Worm (Caenorhabditis elegans) whole organism, L4 larva: ENCODE results near the gene srx-85.

Experiments used
- F26F4.8 ChIP-seq: fragments of 200-800 bp; sonication (Bioruptor generic); conservative IDR thresholded peaks from 2 replicates; pipeline ENCODE4 v1.3.6; 2022; ENCODE audit warnings: missing genetic modification characterization, missing compliant biosample characterization
- F37D6.2 ChIP-seq: sonication (generic microtip); optimal IDR thresholded peaks from 2 replicates; lab custom pipeline; 2016; ENCODE audit warnings: mild to moderate bottlenecking, missing genetic modification characterization, missing compliant biosample characterization
- F49E8.2 ChIP-seq: sonication (generic microtip); optimal IDR thresholded peaks from 2 replicates; lab custom pipeline; 2016; ENCODE audit warnings: missing compliant biosample characterization, mild to moderate bottlenecking, missing genetic modification characterization, borderline replicate concordance
- T20F7.1 ChIP-seq: fragments of 200-800 bp; sonication (Bioruptor generic); optimal IDR thresholded peaks from 2 replicates; lab custom pipeline; 2018; ENCODE audit warnings: mild to moderate bottlenecking, missing genetic modification characterization, missing compliant biosample characterization
- T26A8.4 ChIP-seq: fragments of 200-800 bp; sonication (Bioruptor generic); IDR thresholded peaks from 2 replicates; pipeline ENCODE4 v1.3.6; 2022; ENCODE audit warnings: missing genetic modification characterization, missing compliant biosample characterization
- Y5F2A.4 ChIP-seq: fragments of 200-800 bp; sonication (Bioruptor generic); optimal IDR thresholded peaks from 2 replicates; lab custom pipeline; 2018; ENCODE audit warnings: mild to moderate bottlenecking, missing genetic modification characterization, missing compliant biosample characterization
- Y75B8A.6 ChIP-seq: fragments of 200-800 bp; sonication (Bioruptor generic); IDR thresholded peaks from 2 replicates; pipeline ENCODE4 v1.3.6; 2022; ENCODE audit warnings: missing genetic modification reagents, missing genetic modification characterization, missing compliant biosample characterization
- ama-1 ChIP-seq: fragments of 150-350 bp; optimal IDR thresholded peaks from 2 replicates; lab custom pipeline; 2014; ENCODE audit warnings: inconsistent platforms, mixed read lengths
- attf-4 ChIP-seq: sonication (generic microtip); optimal IDR thresholded peaks from 3 replicates; lab custom pipeline; 2017; ENCODE audit warnings: missing biosample characterization, missing genetic modification characterization
- ceh-28 ChIP-seq: fragments of 150-350 bp; optimal IDR thresholded peaks from 2 replicates; lab custom pipeline; 2014; ENCODE audit warnings: missing biosample characterization, missing genetic modification reagents, missing genetic modification characterization
- ceh-62 ChIP-seq: sonication (generic microtip); optimal IDR thresholded peaks from 2 replicates; lab custom pipeline; 2017; ENCODE audit warnings: missing biosample characterization, missing genetic modification characterization
- cey-2 ChIP-seq: sonication (generic microtip); optimal IDR thresholded peaks from 3 replicates; lab custom pipeline; 2017; ENCODE audit warnings: missing genetic modification characterization, mild to moderate bottlenecking, missing compliant biosample characterization, antibody characterized with exemption, borderline replicate concordance; ENCODE audit not compliant: insufficient read depth
- daf-16 ChIP-seq, 3 experiments: sonication (generic microtip); optimal IDR thresholded peaks; 2 replicates each; lab custom pipeline; 2016 to 2017; ENCODE audit warnings: missing genetic modification characterization in 3 of 3, missing genetic modification reagents in 3 of 3, mild to moderate bottlenecking in 2 of 3, missing compliant biosample characterization in 2 of 3, missing biosample characterization in 1 of 3, moderate library complexity in 1 of 3
- daf-19 ChIP-seq: fragments of 200-800 bp; sonication (Bioruptor generic); conservative IDR thresholded peaks from 2 replicates; pipeline ENCODE4 v1.3.6; 2022; ENCODE audit warnings: missing genetic modification characterization, missing compliant biosample characterization
- daf-8 ChIP-seq: fragments of 200-800 bp; sonication (Bioruptor generic); IDR thresholded peaks from 2 replicates; pipeline ENCODE4 v1.3.6; 2022; ENCODE audit warnings: missing genetic modification characterization, missing compliant biosample characterization
- dmd-6 ChIP-seq: fragments of 200-800 bp; sonication (Bioruptor generic); IDR thresholded peaks from 2 replicates; pipeline ENCODE4 v1.3.6; 2022; ENCODE audit warnings: missing genetic modification reagents, missing genetic modification characterization, missing compliant biosample characterization
- dpl-1 ChIP-seq: fragments of 150-350 bp; optimal IDR thresholded peaks from 2 replicates; lab custom pipeline; 2014; ENCODE audit warnings: missing biosample characterization, missing genetic modification reagents, missing genetic modification characterization
- dve-1 ChIP-seq: sonication (generic microtip); optimal IDR thresholded peaks from 2 replicates; lab custom pipeline; 2017; ENCODE audit warnings: antibody characterized with exemption, mild to moderate bottlenecking, missing genetic modification characterization, missing compliant biosample characterization; ENCODE audit not compliant: insufficient read depth
- egl-43 ChIP-seq: fragments of 200-800 bp; sonication (Bioruptor generic); IDR thresholded peaks from 2 replicates; pipeline ENCODE4 v1.3.6; 2022; ENCODE audit warnings: missing genetic modification reagents, missing genetic modification characterization, missing compliant biosample characterization
- hlh-11 ChIP-seq: fragments of 200-800 bp; sonication (Bioruptor generic); optimal IDR thresholded peaks from 2 replicates; lab custom pipeline; 2018; ENCODE audit warnings: mild to moderate bottlenecking, missing genetic modification characterization, missing compliant biosample characterization
- hlh-30 ChIP-seq: sonication (generic microtip); optimal IDR thresholded peaks from 2 replicates; lab custom pipeline; 2017; ENCODE audit warnings: antibody characterized with exemption, mild to moderate bottlenecking, missing genetic modification characterization, missing compliant biosample characterization; ENCODE audit not compliant: insufficient read depth
- hmg-1.1 ChIP-seq: fragments of 200-800 bp; sonication (Bioruptor generic); IDR thresholded peaks from 2 replicates; pipeline ENCODE4 v1.3.6; 2022; ENCODE audit warnings: missing genetic modification reagents, missing genetic modification characterization, missing compliant biosample characterization
- lin-1 ChIP-seq: fragments of 200-800 bp; sonication (Bioruptor generic); IDR thresholded peaks from 2 replicates; pipeline ENCODE4 v1.3.6; 2022; ENCODE audit warnings: missing genetic modification reagents, missing genetic modification characterization, missing compliant biosample characterization
- lsy-2 ChIP-seq, 2 experiments: fragments of 150-350 bp in 1 of 2; sonication (generic microtip) in 1 of 2; optimal IDR thresholded peaks; 2 replicates each; lab custom pipeline; 2014 to 2017; ENCODE audit warnings: missing biosample characterization in 2 of 2, missing genetic modification characterization in 2 of 2
- mdl-1 ChIP-seq, 2 experiments: fragments of 150-350 bp in 1 of 2; sonication (generic microtip) in 1 of 2; optimal IDR thresholded peaks; 2 replicates each; lab custom pipeline; 2014 to 2017; ENCODE audit warnings: missing biosample characterization in 2 of 2, missing genetic modification characterization in 2 of 2
- mep-1 ChIP-seq: fragments of 150-350 bp; sonication (generic microtip); optimal IDR thresholded peaks from 3 replicates; lab custom pipeline; 2014; ENCODE audit warnings: missing biosample characterization, missing genetic modification characterization
- mxl-3 ChIP-seq: fragments of 200-800 bp; sonication (Bioruptor generic); optimal IDR thresholded peaks from 2 replicates; lab custom pipeline; 2018; ENCODE audit warnings: mild to moderate bottlenecking, missing genetic modification characterization, missing compliant biosample characterization
- nhr-102 ChIP-seq: sonication (generic microtip); optimal IDR thresholded peaks from 2 replicates; lab custom pipeline; 2016; ENCODE audit warnings: mild to moderate bottlenecking, missing genetic modification characterization, moderate library complexity, missing compliant biosample characterization
- nhr-25 ChIP-seq: sonication (generic microtip); optimal IDR thresholded peaks from 2 replicates; lab custom pipeline; 2017; ENCODE audit warnings: missing genetic modification characterization, mild to moderate bottlenecking, missing compliant biosample characterization, antibody characterized with exemption, moderate library complexity, borderline replicate concordance; ENCODE audit not compliant: insufficient read depth
- nhr-28 ChIP-seq: fragments of 150-350 bp; optimal IDR thresholded peaks from 2 replicates; lab custom pipeline; 2014; ENCODE audit warnings: missing biosample characterization, missing genetic modification characterization
- nhr-41 ChIP-seq: fragments of 200-800 bp; sonication (Bioruptor generic); IDR thresholded peaks from 2 replicates; pipeline ENCODE4 v1.3.6; 2022; ENCODE audit warnings: missing genetic modification reagents, missing genetic modification characterization, missing compliant biosample characterization
- nhr-77 ChIP-seq: fragments of 150-350 bp; optimal IDR thresholded peaks from 2 replicates; lab custom pipeline; 2014; ENCODE audit warnings: missing biosample characterization, missing genetic modification characterization
- pqm-1 ChIP-seq: sonication (generic microtip); optimal IDR thresholded peaks from 2 replicates; lab custom pipeline; 2017; ENCODE audit warnings: missing biosample characterization, missing genetic modification characterization
- rbr-2 ChIP-seq: sonication (generic microtip); optimal IDR thresholded peaks from 2 replicates; lab custom pipeline; 2016; ENCODE audit warnings: missing genotype, missing genetic modification characterization, missing compliant biosample characterization
- sdz-12 ChIP-seq: fragments of 200-800 bp; sonication (Bioruptor generic); optimal IDR thresholded peaks from 2 replicates; lab custom pipeline; 2018; ENCODE audit warnings: mild to moderate bottlenecking, missing genetic modification characterization, missing compliant biosample characterization
- snpc-4 ChIP-seq: fragments of 150-350 bp; optimal IDR thresholded peaks from 2 replicates; lab custom pipeline; 2014; ENCODE audit warnings: missing biosample characterization, missing genetic modification characterization
- spr-1 ChIP-seq: sonication (generic microtip); optimal IDR thresholded peaks from 2 replicates; lab custom pipeline; 2016; ENCODE audit warnings: mild to moderate bottlenecking, missing genetic modification characterization, missing compliant biosample characterization
- spr-3 ChIP-seq: fragments of 200-800 bp; sonication (Bioruptor generic); optimal IDR thresholded peaks from 2 replicates; lab custom pipeline; 2018; ENCODE audit warnings: mild to moderate bottlenecking, missing genetic modification characterization, missing compliant biosample characterization
- tag-97 ChIP-seq: fragments of 200-800 bp; sonication (Bioruptor generic); IDR thresholded peaks from 2 replicates; pipeline ENCODE4 v1.3.6; 2022; ENCODE audit warnings: missing genetic modification characterization, missing compliant biosample characterization
- tra-1 ChIP-seq: fragments of 200-800 bp; sonication (Bioruptor generic); IDR thresholded peaks from 2 replicates; pipeline ENCODE4 v1.3.6; 2022; ENCODE audit warnings: missing genetic modification reagents, missing genetic modification characterization, missing compliant biosample characterization
- unc-62 ChIP-seq, 3 experiments: fragments of 150-350 bp in 1 of 3; sonication (generic microtip); optimal IDR thresholded peaks in 2 of 3; peaks in 1 of 3; 1 replicate in 1 of 3; 2 replicates in 2 of 3; lab custom pipeline; 2014 to 2017; ENCODE audit warnings: missing biosample characterization in 3 of 3, missing genetic modification characterization in 3 of 3, missing genetic modification reagents in 3 of 3, missing genotype in 1 of 3
- zfp-2 ChIP-seq: sonication (generic microtip); optimal IDR thresholded peaks from 2 replicates; lab custom pipeline; 2016; ENCODE audit warnings: mild to moderate bottlenecking, missing genetic modification characterization, missing compliant biosample characterization
- zip-11 ChIP-seq: fragments of 200-800 bp; sonication (Bioruptor generic); IDR thresholded peaks from 2 replicates; pipeline ENCODE4 v1.3.6; 2022; ENCODE audit warnings: missing genetic modification characterization, missing compliant biosample characterization
- zip-2 ChIP-seq: fragments of 150-350 bp; optimal IDR thresholded peaks from 2 replicates; lab custom pipeline; 2014; ENCODE audit warnings: missing biosample characterization, missing genetic modification characterization
- ztf-7 ChIP-seq: fragments of 150-350 bp; optimal IDR thresholded peaks from 2 replicates; lab custom pipeline; 2014; ENCODE audit warnings: missing biosample characterization, missing genetic modification characterization

Gene srx-85

DNA sequence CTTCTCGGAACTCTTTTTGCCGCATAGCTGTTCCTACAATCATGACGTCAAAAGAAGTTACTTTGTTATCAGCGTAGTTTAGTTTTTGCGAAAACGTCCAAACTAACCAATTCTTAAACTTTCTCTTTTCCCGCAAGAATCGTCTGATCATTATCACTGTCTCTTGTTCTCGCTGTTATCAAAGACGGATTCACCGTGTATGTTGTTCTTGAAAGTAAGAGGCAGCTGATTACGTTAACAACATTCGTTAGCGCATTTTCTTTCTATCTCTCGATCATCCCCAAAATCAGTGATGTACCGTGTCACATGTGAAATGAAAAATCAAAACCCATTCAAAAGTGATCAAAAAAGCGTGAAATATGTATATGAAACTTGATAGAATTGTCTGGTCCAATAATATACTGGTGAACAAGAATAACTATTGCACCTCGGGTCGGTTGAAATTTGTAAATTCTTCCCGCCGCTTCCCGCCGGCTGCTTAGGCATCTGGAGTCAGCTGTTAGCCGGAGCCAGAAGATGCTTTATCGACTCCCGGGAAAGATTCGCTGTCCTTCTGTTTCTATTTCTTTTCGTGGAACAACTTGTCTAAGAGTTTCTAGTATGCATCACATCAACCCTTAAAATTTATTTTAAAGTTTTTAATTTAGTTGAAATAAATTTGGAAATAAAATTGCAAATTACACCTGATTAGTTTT lies 17.8 kb upstream of the srx-85 start (continued):
- no peak for TF ChIP-seq zip-2 (tag; lab: Kevin White, UChicago)
- no peak for TF ChIP-seq tag-97 (GFP tag; lab: Robert Waterston, UW)
- no peak for TF ChIP-seq daf-19
- TF ChIP-seq mxl-3 (GFP tag; lab: Kevin White, UChicago), result peak; percentile 50
- TF ChIP-seq mep-1 (tag; lab: Kevin White, UChicago), result peak; percentile 56
- no peak for TF ChIP-seq snpc-4 (tag; lab: Kevin White, UChicago)
- TF ChIP-seq nhr-77 (tag; lab: Kevin White, UChicago), result peak; percentile 84
- TF ChIP-seq daf-8 (GFP tag; lab: Robert Waterston, UW), result no peak
- TF ChIP-seq tra-1 (GFP tag; lab: Robert Waterston, UW), result no peak
- TF ChIP-seq rbr-2 (tag; lab: Kevin White, UChicago), result no peak
- TF ChIP-seq zfp-2 (tag; lab: Kevin White, UChicago), result no peak

DNA sequence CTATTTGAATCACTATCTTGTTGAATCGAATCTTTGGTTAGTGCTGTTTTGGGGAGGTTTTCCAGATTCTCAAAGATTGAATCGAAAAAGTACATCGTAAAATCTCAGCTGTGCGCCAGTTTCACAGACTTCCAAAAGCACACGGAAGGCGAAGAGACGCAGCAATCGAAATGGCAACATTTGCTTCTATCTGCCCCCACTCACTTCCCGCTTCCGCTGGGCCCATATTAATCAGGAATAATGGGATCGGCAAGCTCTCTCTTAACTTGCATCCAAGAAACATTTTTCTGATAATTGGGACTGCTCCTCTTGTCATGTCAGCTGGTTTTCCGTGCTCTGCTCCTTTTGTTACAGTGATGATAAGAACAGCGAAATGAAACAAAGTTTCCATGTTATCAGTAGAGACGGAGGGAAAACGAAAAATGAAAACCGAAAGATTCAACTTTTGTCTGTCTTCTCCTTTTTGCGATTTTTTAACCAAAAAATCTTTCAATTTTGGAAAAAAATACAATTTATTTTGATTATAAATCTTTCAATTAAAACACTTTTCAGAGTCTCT lies 16.9 kb upstream of the srx-85 start:
- TF ChIP-seq hlh-11 (tag; lab: Kevin White, UChicago) (peak; percentile 85), dve-1 (tag; lab: Kevin White, UChicago) (peak; percentile 33), sdz-12 (no peak), lsy-2 (tag; optimal IDR thresholded peaks at IDR 0.05; lab: Kevin White, UChicago) (peak in 1 of 2 experiments; percentile 3), attf-4 (no peak), nhr-28 (tag; lab: Kevin White, UChicago) (peak; percentile 74), pqm-1 (tag; lab: Kevin White, UChicago) (peak; percentile 82), daf-16 (GFP tag; optimal IDR thresholded peaks at IDR 0.05; lab: Kevin White, UChicago) (no peak), daf-16 (tag; optimal IDR thresholded peaks at IDR 0.05; lab: Kevin White, UChicago) (peak; percentile 42), lin-1 (GFP tag; lab: Robert Waterston, UW) (0 out of 2 replicates have a peak, but pooled peaks have one; percentile 18), T26A8.4 (GFP tag; lab: Robert Waterston, UW) (no peak), F49E8.2 (tag; lab: Kevin White, UChicago) (no peak), ceh-28 (tag; lab: Kevin White, UChicago) (no peak), nhr-41 (GFP tag; lab: Robert Waterston, UW) (no peak), unc-62 (GFP tag; optimal IDR thresholded peaks at IDR 0.05 in 1 of 2; lab: Kevin White, UChicago) (peak in 1 of 2 experiments; percentile 36), unc-62 (tag; optimal IDR thresholded peaks at IDR 0.05; lab: Kevin White, UChicago) (no peak), egl-43 (GFP tag; lab: Robert Waterston, UW) (peak; percentile 6; the same call in 1 of the 2 replicates), T20F7.1 (GFP tag; lab: Kevin White, UChicago) (no peak), dmd-6 (GFP tag; lab: Robert Waterston, UW) (peak; percentile 78), Y5F2A.4 (no peak), ama-1 (lab: Kevin White, UChicago) (peak; percentile 35), hlh-30 (tag; lab: Kevin White, UChicago) (peak; percentile 27), spr-3 (no peak), mep-1 (tag; lab: Kevin White, UChicago) (peak; percentile 12), mdl-1 (tag; optimal IDR thresholded peaks at IDR 0.05; lab: Kevin White, UChicago) (peak in 1 of 2 experiments; percentile 15)

ce11 chrV:11536667-11537066 lies 15.8 kb upstream of the srx-85 start:
- no peak for TF ChIP-seq nhr-25 (tag; lab: Kevin White, UChicago)
- no peak for TF ChIP-seq ama-1 (lab: Kevin White, UChicago)
- TF ChIP-seq nhr-102 (tag; lab: Kevin White, UChicago), result no peak
- TF ChIP-seq Y75B8A.6 (GFP tag; lab: Robert Waterston, UW), result 0 out of 2 replicates have a peak, but pooled peaks have one; percentile 19
- TF ChIP-seq ceh-62 (tag; lab: Kevin White, UChicago), result no peak
- TF ChIP-seq dpl-1 (GFP tag; lab: Kevin White, UChicago), result no peak
- TF ChIP-seq ztf-7 (tag; lab: Kevin White, UChicago), result no peak
- TF ChIP-seq unc-62 (GFP tag; optimal IDR thresholded peaks at IDR 0.05 in 1 of 2; lab: Kevin White, UChicago), result peak in 1 of 2 experiments; percentile 85
- no peak for TF ChIP-seq unc-62 (tag; optimal IDR thresholded peaks at IDR 0.05; lab: Kevin White, UChicago)
- TF ChIP-seq F37D6.2 (tag; lab: Kevin White, UChicago), result no peak
- TF ChIP-seq ceh-28 (tag; lab: Kevin White, UChicago), result no peak
- TF ChIP-seq zip-11 (GFP tag; lab: Robert Waterston, UW), result no peak
- TF ChIP-seq spr-1, result no peak
- 0 out of 2 replicates have a peak, but pooled peaks have one; percentile 28 for TF ChIP-seq F26F4.8
- no peak for TF ChIP-seq nhr-77 (tag; lab: Kevin White, UChicago)
- TF ChIP-seq cey-2 (tag; lab: Kevin White, UChicago), result no peak
- no peak for TF ChIP-seq hmg-1.1 (GFP tag; lab: Robert Waterston, UW)
